Fruit fly (Drosophila melanogaster) whole organism, embryonic: ENCODE data around the gene Prm.
A peak's percentile ranks its signal among the peaks of the same experiment; 100 is the strongest.

Source experiments
- B-H2 ChIP-seq: fragments of 200-800 bp; sonication (Bioruptor generic); optimal IDR thresholded peaks from 2 replicates; lab custom pipeline; 2018; ENCODE audit warnings: missing biosample characterization, mild to moderate bottlenecking, missing genetic modification characterization
- CG10274 ChIP-seq: fragments of 200-800 bp; sonication (Bioruptor generic); optimal IDR thresholded peaks from 3 replicates; lab custom pipeline; 2017; ENCODE audit warnings: missing biosample characterization, mild to moderate bottlenecking, missing genetic modification characterization
- CG10431 ChIP-seq: fragments of 200-800 bp; sonication (Bioruptor generic); optimal IDR thresholded peaks from 3 replicates; lab custom pipeline; 2018; ENCODE audit warnings: missing biosample characterization, mild to moderate bottlenecking, missing genetic modification characterization
- CG10543 ChIP-seq: fragments of 200-800 bp; sonication (Bioruptor generic); optimal IDR thresholded peaks from 3 replicates; lab custom pipeline; 2017; ENCODE audit warnings: missing biosample characterization, mild to moderate bottlenecking, missing genetic modification characterization, moderate library complexity
- CG10654 ChIP-seq: fragments of 200-800 bp; sonication (Bioruptor generic); optimal IDR thresholded peaks from 2 replicates; lab custom pipeline; 2016; ENCODE audit warnings: missing biosample characterization, missing genetic modification characterization
- CG13894 ChIP-seq: fragments of 200-800 bp; sonication (Bioruptor generic); optimal IDR thresholded peaks from 3 replicates; lab custom pipeline; 2018; ENCODE audit warnings: missing biosample characterization, mild to moderate bottlenecking, missing genetic modification characterization, moderate library complexity
- CG14441 ChIP-seq: fragments of 200-800 bp; sonication (Bioruptor generic); IDR thresholded peaks from 2 replicates; pipeline ENCODE4 v1.3.6; 2022; ENCODE audit warnings: missing biosample characterization, missing genetic modification characterization
- CG18599 ChIP-seq: fragments of 200-800 bp; sonication (Bioruptor generic); optimal IDR thresholded peaks from 3 replicates; lab custom pipeline; 2017; ENCODE audit warnings: missing biosample characterization, missing genetic modification characterization, mild to moderate bottlenecking, moderate library complexity, missing genetic modification reagents
- CG2678 ChIP-seq: fragments of 200-800 bp; sonication (Bioruptor generic); optimal IDR thresholded peaks from 3 replicates; lab custom pipeline; 2019; ENCODE audit warnings: missing biosample characterization, mild to moderate bottlenecking, missing genetic modification characterization, moderate library complexity
- CG34376 ChIP-seq: fragments of 200-800 bp; sonication (Bioruptor generic); optimal IDR thresholded peaks from 2 replicates; lab custom pipeline; 2018; ENCODE audit warnings: missing biosample characterization, mild to moderate bottlenecking, missing genetic modification characterization
- CG8290 ChIP-seq, 3 experiments: fragments of 200-800 bp; sonication (Bioruptor generic); optimal IDR thresholded peaks; 2 replicates each; lab custom pipeline; 2016 to 2019; ENCODE audit warnings: missing biosample characterization in 3 of 3, missing genetic modification characterization in 3 of 3, mild to moderate bottlenecking in 2 of 3, moderate library complexity in 1 of 3
- CG9817 ChIP-seq: fragments of 200-800 bp; sonication (Bioruptor generic); optimal IDR thresholded peaks from 2 replicates; lab custom pipeline; 2018; ENCODE audit warnings: missing biosample characterization, mild to moderate bottlenecking, missing genetic modification characterization, moderate library complexity
- D19A ChIP-seq: fragments of 200-800 bp; optimal IDR thresholded peaks from 3 replicates; lab custom pipeline; 2019; ENCODE audit warnings: missing biosample characterization, mild to moderate bottlenecking, missing genetic modification characterization, moderate library complexity
- Eip74EF ChIP-seq, 2 experiments: fragments of 200-800 bp in 1 of 2; fragments of >200 bp in 1 of 2; sonication (Bioruptor generic) in 1 of 2; optimal IDR thresholded peaks; 2 replicates each; lab custom pipeline; 2017 to 2019; ENCODE audit warnings: missing biosample characterization in 2 of 2, missing genetic modification characterization in 2 of 2, mild to moderate bottlenecking in 1 of 2, moderate library complexity in 1 of 2
- Fer1 ChIP-seq: fragments of 200-800 bp; sonication (Bioruptor generic); optimal IDR thresholded peaks from 2 replicates; lab custom pipeline; 2017; ENCODE audit warnings: missing biosample characterization, mild to moderate bottlenecking, missing genetic modification characterization
- Hey ChIP-seq: fragments of 200-800 bp; sonication (Bioruptor generic); optimal IDR thresholded peaks from 3 replicates; lab custom pipeline; 2018; ENCODE audit warnings: missing biosample characterization, mild to moderate bottlenecking, missing genetic modification characterization
- HmgZ ChIP-seq: fragments of 200-800 bp; sonication (Bioruptor generic); optimal IDR thresholded peaks from 2 replicates; lab custom pipeline; 2018; ENCODE audit warnings: missing biosample characterization, mild to moderate bottlenecking, missing genetic modification characterization
- Hr78 ChIP-seq, 2 experiments: fragments of 200-800 bp in 1 of 2; fragments of >200 bp in 1 of 2; sonication (Bioruptor generic) in 1 of 2; optimal IDR thresholded peaks; 2 replicates each; lab custom pipeline; 2017 to 2019; ENCODE audit warnings: missing biosample characterization in 2 of 2, missing genetic modification characterization in 2 of 2, mild to moderate bottlenecking in 1 of 2, moderate library complexity in 1 of 2
- Med ChIP-seq: fragments of 200-800 bp; sonication (Bioruptor generic); peaks from one replicate; lab custom pipeline; 2016; ENCODE audit warnings: missing biosample characterization, missing genetic modification characterization, mild to moderate bottlenecking, inconsistent platforms, moderate library complexity
- Nf-YC ChIP-seq: fragments of 200-800 bp; optimal IDR thresholded peaks from 3 replicates; lab custom pipeline; 2019; ENCODE audit warnings: missing biosample characterization, mild to moderate bottlenecking, missing genetic modification characterization, moderate library complexity
- Pdp1 ChIP-seq, 2 experiments: fragments of 200-800 bp; sonication (Bioruptor generic); optimal IDR thresholded peaks; 3 replicates each; lab custom pipeline; 2016; ENCODE audit warnings: missing biosample characterization in 2 of 2, missing genetic modification characterization in 2 of 2, mild to moderate bottlenecking in 1 of 2, moderate library complexity in 1 of 2
- Sin3A ChIP-seq: fragments of >200 bp; optimal IDR thresholded peaks from 2 replicates; lab custom pipeline; 2018
- bbx ChIP-seq: fragments of 200-800 bp; sonication (Bioruptor generic); IDR thresholded peaks from 2 replicates; pipeline ENCODE4 v1.3.6; 2022; ENCODE audit warnings: missing biosample characterization, missing genetic modification characterization; ENCODE audit not compliant: partially characterized antibody
- chinmo ChIP-seq: fragments of 200-800 bp; sonication (Bioruptor generic); IDR thresholded peaks from 4 replicates; pipeline ENCODE4 v1.3.6; 2022; ENCODE audit warnings: missing biosample characterization, missing genetic modification characterization; ENCODE audit not compliant: partially characterized antibody
- chm ChIP-seq: fragments of 200-800 bp; sonication (Bioruptor generic); IDR thresholded peaks from 2 replicates; pipeline ENCODE4 v1.3.6; 2022; ENCODE audit warnings: missing biosample characterization, missing genetic modification characterization
- cwo ChIP-seq: fragments of 200-800 bp; sonication (Bioruptor generic); optimal IDR thresholded peaks from 3 replicates; lab custom pipeline; 2017; ENCODE audit warnings: missing biosample characterization, missing genetic modification characterization, mild to moderate bottlenecking, moderate library complexity, missing genetic modification reagents
- exex ChIP-seq: fragments of 200-800 bp; sonication (Bioruptor generic); optimal IDR thresholded peaks from 4 replicates; lab custom pipeline; 2018; ENCODE audit warnings: missing biosample characterization, mild to moderate bottlenecking, missing genetic modification characterization, moderate library complexity
- ftz-f1 ChIP-seq: fragments of 200-800 bp; sonication (Bioruptor generic); optimal IDR thresholded peaks from 2 replicates; lab custom pipeline; 2016; ENCODE audit warnings: missing biosample characterization, missing genetic modification characterization
- grn ChIP-seq: fragments of 200-800 bp; sonication (Bioruptor generic); optimal IDR thresholded peaks from 3 replicates; lab custom pipeline; 2017; ENCODE audit warnings: missing biosample characterization, missing genetic modification characterization
- gro ChIP-seq: fragments of 200-800 bp; sonication (Bioruptor generic); optimal IDR thresholded peaks from 2 replicates; lab custom pipeline; 2016; ENCODE audit warnings: missing biosample characterization, missing genetic modification characterization
- ham ChIP-seq: fragments of 200-800 bp; sonication (Bioruptor generic); IDR thresholded peaks from 2 replicates; pipeline ENCODE4 v1.3.6; 2022; ENCODE audit warnings: missing biosample characterization, missing genetic modification characterization
- lab ChIP-seq: fragments of 200-800 bp; sonication (Bioruptor generic); optimal IDR thresholded peaks from 3 replicates; lab custom pipeline; 2017; ENCODE audit warnings: missing biosample characterization, missing genetic modification characterization, mild to moderate bottlenecking, moderate library complexity, missing genetic modification reagents
- mirr ChIP-seq: fragments of 200-800 bp; sonication (Bioruptor generic); optimal IDR thresholded peaks from 3 replicates; lab custom pipeline; 2018; ENCODE audit warnings: missing biosample characterization, mild to moderate bottlenecking, missing genetic modification characterization
- nom ChIP-seq: fragments of 200-800 bp; sonication (Bioruptor generic); optimal IDR thresholded peaks from 2 replicates; lab custom pipeline; 2017; ENCODE audit warnings: missing biosample characterization, missing genetic modification characterization, mild to moderate bottlenecking, moderate library complexity, missing genetic modification reagents
- oc ChIP-seq: fragments of 200-800 bp; sonication (Bioruptor generic); optimal IDR thresholded peaks from 2 replicates; lab custom pipeline; 2018; ENCODE audit warnings: missing biosample characterization, mild to moderate bottlenecking, missing genetic modification characterization, moderate library complexity
- sd ChIP-seq: fragments of 200-800 bp; sonication (Bioruptor generic); optimal IDR thresholded peaks from 3 replicates; lab custom pipeline; 2018; ENCODE audit warnings: missing biosample characterization, mild to moderate bottlenecking, missing genetic modification characterization, moderate library complexity
- sens ChIP-seq: fragments of 200-800 bp; sonication (Bioruptor generic); peaks from one replicate; lab custom pipeline; 2016; ENCODE audit warnings: missing biosample characterization, missing genetic modification characterization
- sim ChIP-seq: fragments of 200-800 bp; sonication (Bioruptor generic); IDR thresholded peaks from 2 replicates; pipeline ENCODE4 v1.3.6; 2022; ENCODE audit warnings: missing biosample characterization, missing genetic modification characterization
- sisA ChIP-seq: fragments of 200-800 bp; sonication (Bioruptor generic); IDR thresholded peaks from 2 replicates; pipeline ENCODE4 v1.3.6; 2022; ENCODE audit warnings: missing biosample characterization, missing genetic modification characterization
- slou ChIP-seq: fragments of 200-800 bp; sonication (Bioruptor generic); optimal IDR thresholded peaks from 3 replicates; lab custom pipeline; 2016; ENCODE audit warnings: missing biosample characterization, missing genetic modification characterization
- sna ChIP-seq: fragments of 200-800 bp; sonication (Bioruptor generic); IDR thresholded peaks from 2 replicates; pipeline ENCODE4 v1.3.6; 2022; ENCODE audit warnings: missing biosample characterization, missing genetic modification characterization; ENCODE audit not compliant: partially characterized antibody
- sug ChIP-seq: fragments of 200-800 bp; optimal IDR thresholded peaks from 2 replicates; lab custom pipeline; 2019; ENCODE audit warnings: missing biosample characterization, mild to moderate bottlenecking, missing genetic modification characterization, moderate library complexity
- vnd ChIP-seq: fragments of 200-800 bp; sonication (Bioruptor generic); IDR thresholded peaks from 3 replicates; pipeline ENCODE4 v1.3.6; 2022; ENCODE audit warnings: missing biosample characterization, missing genetic modification characterization; ENCODE audit not compliant: partially characterized antibody
- zen2 ChIP-seq: fragments of 200-800 bp; sonication (Bioruptor generic); IDR thresholded peaks from 3 replicates; pipeline ENCODE4 v1.3.6; 2022; ENCODE audit warnings: missing biosample characterization, missing genetic modification characterization; ENCODE audit not compliant: partially characterized antibody

Prm gene

dm6 chr3L:8699612-8700011 is 45.5 kb downstream of the Prm start (continued):
- TF ChIP-seq chm (GFP tag; lab: Robert Waterston, UW): peak; percentile 75
- TF ChIP-seq CG8290 (GFP tag; optimal IDR thresholded peaks at IDR 0.05; lab: Kevin White, UChicago): no peak
- peak in 1 of 2 experiments; percentile 26 for TF ChIP-seq CG8290 (tag; optimal IDR thresholded peaks at IDR 0.05; lab: Kevin White, UChicago)
- TF ChIP-seq sug (tag; lab: Kevin White, UChicago): peak; percentile 99
- TF ChIP-seq slou (GFP tag; lab: Kevin White, UChicago): no peak
- peak; percentile 60 for TF ChIP-seq ftz-f1 (GFP tag; lab: Kevin White, UChicago)
- no peak for TF ChIP-seq zen2 (GFP tag; lab: Robert Waterston, UW)
- peak; percentile 83 for TF ChIP-seq exex (tag; lab: Kevin White, UChicago)
- no peak for TF ChIP-seq sisA
- peak; percentile 89 for TF ChIP-seq Nf-YC
- TF ChIP-seq sna (GFP tag; lab: Robert Waterston, UW): no peak
- TF ChIP-seq, all 482 proteins: peak for 65

dm6 chr3L:8698493-8699166 is 46.5 kb downstream of the Prm start:
- TF ChIP-seq CG10654 (no peak), sd (tag; lab: Kevin White, UChicago) (peak; percentile 68), sens (peak; percentile 41), Pdp1 (GFP tag; optimal IDR thresholded peaks at IDR 0.05; lab: Kevin White, UChicago) (peak in 1 of 2 experiments; percentile 13), CG14441 (peak; percentile 20; the same call in 1 of the 2 replicates), slou (GFP tag; lab: Kevin White, UChicago) (no peak), Hey (tag; lab: Kevin White, UChicago) (peak; percentile 72), CG2678 (tag; lab: Kevin White, UChicago) (peak; percentile 4), CG18599 (GFP tag; lab: Kevin White, UChicago) (peak; percentile 68), CG10431 (GFP tag; lab: Kevin White, UChicago) (no peak), CG13894 (tag; lab: Kevin White, UChicago) (no peak), Fer1 (GFP tag; lab: Kevin White, UChicago) (peak; percentile 36), Eip74EF (GFP tag; optimal IDR thresholded peaks at IDR 0.05; lab: Kevin White, UChicago) (peak in 1 of 2 experiments; percentile 89), HmgZ (tag; lab: Kevin White, UChicago) (peak; percentile 25), oc (tag; lab: Kevin White, UChicago) (no peak), Med (GFP tag; lab: Kevin White, UChicago) (peak; percentile 66), vnd (GFP tag; lab: Robert Waterston, UW) (peak; percentile 56; the same call in 2 of the 3 replicates), CG34376 (peak; percentile 85), cwo (peak; percentile 88), CG10274 (no peak), gro (GFP tag; lab: Kevin White, UChicago) (peak; percentile 60), CG9817 (no peak), mirr (GFP tag; lab: Kevin White, UChicago) (peak; percentile 89), ftz-f1 (GFP tag; lab: Kevin White, UChicago) (peak; percentile 94), sug (tag; lab: Kevin White, UChicago) (peak; percentile 99), Sin3A (lab: Kevin White, UChicago) (no peak), CG8290 (GFP tag; optimal IDR thresholded peaks at IDR 0.05; lab: Kevin White, UChicago) (no peak), CG8290 (tag; optimal IDR thresholded peaks at IDR 0.05; lab: Kevin White, UChicago) (peak in 1 of 2 experiments; percentile 20), sim (GFP tag; lab: Robert Waterston, UW) (no peak), B-H2 (no peak), ham (0 out of 2 replicates have a peak, but pooled peaks have one; percentile 32), D19A (tag; lab: Kevin White, UChicago) (no peak), lab (GFP tag; lab: Kevin White, UChicago) (peak; percentile 80), Hr78 (GFP tag; optimal IDR thresholded peaks at IDR 0.05; lab: Kevin White, UChicago) (peak in 1 of 2 experiments; percentile 96), bbx (GFP tag; lab: Robert Waterston, UW) (no peak), chinmo (GFP tag; lab: Robert Waterston, UW) (peak; percentile 74; the same call in 1 of the 4 replicates), CG10543 (peak; percentile 76), grn (GFP tag; lab: Kevin White, UChicago) (peak; percentile 95), nom (GFP tag; lab: Kevin White, UChicago) (no peak)
